Worm (Caenorhabditis elegans) whole organism, young adult: ENCODE results near the gene lido-18.
A peak's percentile ranks its signal among the peaks of the same experiment; 100 is the strongest.

Experiments
- B0261.1 ChIP-seq: sonication (generic microtip); optimal IDR thresholded peaks from 2 replicates; lab custom pipeline; 2016; ENCODE audit warnings: mild to moderate bottlenecking, missing genetic modification characterization, moderate library complexity, missing compliant biosample characterization
- B0336.3 ChIP-seq: fragments of 200-800 bp; sonication (Bioruptor generic); IDR thresholded peaks from 2 replicates; pipeline ENCODE4 v1.3.6; 2022; ENCODE audit warnings: missing genetic modification characterization, missing compliant biosample characterization
- D2030.7 ChIP-seq: fragments of 200-800 bp; sonication (Bioruptor generic); IDR thresholded peaks from 2 replicates; pipeline ENCODE4 v1.3.6; 2022; ENCODE audit warnings: missing genetic modification reagents, missing genetic modification characterization, missing compliant biosample characterization
- F22D6.2 ChIP-seq: sonication (generic microtip); optimal IDR thresholded peaks from 2 replicates; lab custom pipeline; 2016; ENCODE audit warnings: mild to moderate bottlenecking, missing genetic modification characterization, missing compliant biosample characterization
- F39B2.1 ChIP-seq: fragments of 200-800 bp; sonication (Bioruptor generic); IDR thresholded peaks from 2 replicates; pipeline ENCODE4 v1.3.6; 2022; ENCODE audit warnings: missing genetic modification reagents, missing genetic modification characterization, missing compliant biosample characterization
- F55B11.4 ChIP-seq: sonication (generic microtip); optimal IDR thresholded peaks from 2 replicates; lab custom pipeline; 2016; ENCODE audit warnings: missing compliant biosample characterization, missing genetic modification characterization, borderline replicate concordance; ENCODE audit not compliant: insufficient read depth
- F57C9.4 ChIP-seq: sonication (generic microtip); optimal IDR thresholded peaks from 2 replicates; lab custom pipeline; 2017; ENCODE audit warnings: mild to moderate bottlenecking, missing genetic modification characterization, missing compliant biosample characterization
- K12H6.12 ChIP-seq: fragments of 200-800 bp; sonication (Bioruptor generic); optimal IDR thresholded peaks from 2 replicates; lab custom pipeline; 2018; ENCODE audit warnings: mild to moderate bottlenecking, missing genetic modification characterization, missing compliant biosample characterization
- Y53G8AR.9 ChIP-seq: fragments of 200-800 bp; sonication (Bioruptor generic); conservative IDR thresholded peaks from 2 replicates; pipeline ENCODE4 v1.3.6; 2022; ENCODE audit warnings: missing genetic modification reagents, missing genetic modification characterization, missing compliant biosample characterization
- Y95B8A.8 ChIP-seq: fragments of 200-800 bp; sonication (Bioruptor generic); IDR thresholded peaks from 2 replicates; pipeline ENCODE4 v1.3.6; 2022; ENCODE audit warnings: missing genetic modification reagents, missing genetic modification characterization, missing compliant biosample characterization
- ZK185.1 ChIP-seq: sonication (generic microtip); optimal IDR thresholded peaks from 2 replicates; lab custom pipeline; 2016; ENCODE audit warnings: mild to moderate bottlenecking, missing genetic modification characterization, missing compliant biosample characterization; ENCODE audit not compliant: poor library complexity, severe bottlenecking
- ama-1 ChIP-seq, 3 experiments: fragments of 150-350 bp in 1 of 3; sonication (generic microtip) in 2 of 3; optimal IDR thresholded peaks; 2 replicates each; lab custom pipeline; 2014 to 2018; ENCODE audit warnings: missing biosample characterization in 2 of 3, missing genetic modification characterization in 2 of 3, missing genetic modification reagents in 2 of 3
- aptf-3 ChIP-seq: fragments of 200-800 bp; sonication (Bioruptor generic); IDR thresholded peaks from 2 replicates; pipeline ENCODE4 v1.3.6; 2022; ENCODE audit warnings: missing genetic modification characterization, missing compliant biosample characterization
- cebp-1 ChIP-seq, 2 experiments: fragments of 200-800 bp in 1 of 2; sonication (Bioruptor generic) in 1 of 2; sonication (generic microtip) in 1 of 2; IDR thresholded peaks in 1 of 2; optimal IDR thresholded peaks in 1 of 2; 2 replicates each; pipeline versions ENCODE4 v1.3.6 to Lab custom; 2017 to 2022; ENCODE audit warnings: missing compliant biosample characterization in 2 of 2, missing genetic modification characterization in 2 of 2, mild to moderate bottlenecking in 1 of 2, missing genetic modification reagents in 1 of 2, moderate library complexity in 1 of 2
- ceh-40 ChIP-seq: fragments of 200-800 bp; sonication (Bioruptor generic); IDR thresholded peaks from 2 replicates; pipeline ENCODE4 v1.3.6; 2022; ENCODE audit warnings: missing genetic modification characterization, missing compliant biosample characterization
- ceh-58 ChIP-seq: fragments of 200-800 bp; sonication (Bioruptor generic); IDR thresholded peaks from 2 replicates; pipeline ENCODE4 v1.3.6; 2022; ENCODE audit warnings: missing genetic modification characterization, missing compliant biosample characterization
- ceh-79 ChIP-seq: sonication (generic microtip); optimal IDR thresholded peaks from 2 replicates; lab custom pipeline; 2017; ENCODE audit warnings: mild to moderate bottlenecking, missing genetic modification characterization, missing compliant biosample characterization
- ceh-91 ChIP-seq: fragments of 200-800 bp; sonication (Bioruptor generic); IDR thresholded peaks from 2 replicates; pipeline ENCODE4 v1.3.6; 2022; ENCODE audit warnings: missing genetic modification reagents, missing genetic modification characterization, missing compliant biosample characterization
- chd-7 ChIP-seq: sonication (generic microtip); optimal IDR thresholded peaks from 2 replicates; lab custom pipeline; 2016; ENCODE audit warnings: mild to moderate bottlenecking, missing genetic modification characterization, moderate library complexity, missing compliant biosample characterization
- dox-1 ChIP-seq: fragments of 200-800 bp; sonication (Bioruptor generic); IDR thresholded peaks from 2 replicates; pipeline ENCODE4 v1.3.6; 2022; ENCODE audit warnings: missing genetic modification reagents, missing genetic modification characterization, missing compliant biosample characterization
- egl-44 ChIP-seq: fragments of 200-800 bp; sonication (Bioruptor generic); IDR thresholded peaks from 2 replicates; pipeline ENCODE4 v1.3.6; 2022; ENCODE audit warnings: missing genetic modification reagents, missing genetic modification characterization, missing compliant biosample characterization
- hlh-12 ChIP-seq: sonication (generic microtip); optimal IDR thresholded peaks from 2 replicates; lab custom pipeline; 2016; ENCODE audit warnings: missing genetic modification characterization, missing compliant biosample characterization
- hsf-1 ChIP-seq: fragments of 200-800 bp; sonication (Bioruptor generic); IDR thresholded peaks from 2 replicates; pipeline ENCODE4 v1.3.6; 2022; ENCODE audit warnings: missing genetic modification reagents, missing genetic modification characterization, missing compliant biosample characterization
- lin-26 ChIP-seq: fragments of 200-800 bp; sonication (Bioruptor generic); IDR thresholded peaks from 2 replicates; pipeline ENCODE4 v1.3.6; 2022; ENCODE audit warnings: missing genetic modification reagents, missing genetic modification characterization, missing compliant biosample characterization
- lin-40 ChIP-seq: sonication (generic microtip); optimal IDR thresholded peaks from 2 replicates; lab custom pipeline; 2016; ENCODE audit warnings: missing genetic modification characterization, mild to moderate bottlenecking, missing compliant biosample characterization, missing genotype, missing genetic modification reagents
- lsl-1 ChIP-seq: fragments of 200-800 bp; sonication (Bioruptor generic); optimal IDR thresholded peaks from 2 replicates; lab custom pipeline; 2018; ENCODE audit warnings: mild to moderate bottlenecking, missing genetic modification characterization, moderate library complexity, missing compliant biosample characterization
- madf-3 ChIP-seq: fragments of 200-800 bp; sonication (Bioruptor generic); IDR thresholded peaks from 2 replicates; pipeline ENCODE4 v1.3.6; 2022; ENCODE audit warnings: missing genetic modification reagents, missing genetic modification characterization, missing compliant biosample characterization
- madf-6 ChIP-seq: fragments of 200-800 bp; sonication (Bioruptor generic); IDR thresholded peaks from 2 replicates; pipeline ENCODE4 v1.3.6; 2022; ENCODE audit warnings: missing genetic modification reagents, missing genetic modification characterization, missing compliant biosample characterization
- nfyb-1 ChIP-seq: fragments of 200-800 bp; sonication (Bioruptor generic); IDR thresholded peaks from 2 replicates; pipeline ENCODE4 v1.3.6; 2022; ENCODE audit warnings: missing genetic modification reagents, missing genetic modification characterization, missing compliant biosample characterization
- rcor-1 ChIP-seq: fragments of 200-800 bp; sonication (Bioruptor generic); IDR thresholded peaks from 2 replicates; pipeline ENCODE4 v1.3.6; 2022; ENCODE audit warnings: missing genetic modification reagents, missing genetic modification characterization, missing compliant biosample characterization
- rpc-1 ChIP-seq, 2 experiments: fragments of 150-350 bp in 1 of 2; sonication (generic microtip) in 1 of 2; optimal IDR thresholded peaks; 2 replicates each; lab custom pipeline; 2014 to 2018; ENCODE audit warnings: missing biosample characterization in 1 of 2, missing genetic modification characterization in 1 of 2, missing genetic modification reagents in 1 of 2, missing genotype in 1 of 2
- snpc-3.4 ChIP-seq: sonication (generic microtip); optimal IDR thresholded peaks from 2 replicates; lab custom pipeline; 2017; ENCODE audit warnings: missing genetic modification characterization, mild to moderate bottlenecking, missing compliant biosample characterization, antibody characterized with exemption, moderate library complexity, missing genotype, missing genetic modification reagents
- snpc-4 ChIP-seq, 5 experiments: fragments of 150-350 bp in 1 of 5; sonication (generic microtip) in 4 of 5; optimal IDR thresholded peaks; 2 replicates each; lab custom pipeline; 2014 to 2018; ENCODE audit warnings: missing genetic modification characterization in 5 of 5, missing biosample characterization in 3 of 5, antibody characterized with exemption in 2 of 5, mild to moderate bottlenecking in 2 of 5, missing compliant biosample characterization in 2 of 5, missing genotype in 2 of 5, moderate library complexity in 2 of 5, missing genetic modification reagents in 1 of 5
- ztf-22 ChIP-seq: fragments of 200-800 bp; sonication (Bioruptor generic); optimal IDR thresholded peaks from 2 replicates; lab custom pipeline; 2018; ENCODE audit warnings: mild to moderate bottlenecking, missing genetic modification characterization, moderate library complexity, missing compliant biosample characterization
- ztf-25 ChIP-seq: fragments of 200-800 bp; sonication (Bioruptor generic); IDR thresholded peaks from 2 replicates; pipeline ENCODE4 v1.3.6; 2022; ENCODE audit warnings: missing genetic modification reagents, missing genetic modification characterization, missing compliant biosample characterization
- ztf-26 ChIP-seq: sonication (generic microtip); optimal IDR thresholded peaks from 2 replicates; lab custom pipeline; 2017; ENCODE audit warnings: missing genetic modification characterization, missing compliant biosample characterization

lido-18 gene

ce11 chrIII:7642015-7642414, 20.1 kb upstream of the lido-18 start (continued):
- TF ChIP-seq Y53G8AR.9 (GFP tag; lab: Robert Waterston, UW) (peak; percentile 69; the same call in 1 of the 2 replicates), ceh-91 (no peak), ztf-26 (tag; lab: Kevin White, UChicago) (no peak), egl-44 (GFP tag; lab: Robert Waterston, UW) (0 out of 2 replicates have a peak, but pooled peaks have one; percentile 19), ceh-79 (tag; lab: Kevin White, UChicago) (no peak), Y95B8A.8 (GFP tag; lab: Robert Waterston, UW) (0 out of 2 replicates have a peak, but pooled peaks have one; percentile 61), hsf-1 (no peak), rcor-1 (GFP tag; lab: Robert Waterston, UW) (peak; percentile 49), lin-40 (tag; lab: Kevin White, UChicago) (peak; percentile 42), ceh-58 (GFP tag; lab: Robert Waterston, UW) (0 out of 2 replicates have a peak, but pooled peaks have one; percentile 60), madf-6 (GFP tag; lab: Robert Waterston, UW) (peak; percentile 58), ztf-22 (GFP tag; lab: Kevin White, UChicago) (no peak), B0261.1 (tag; lab: Kevin White, UChicago) (peak; percentile 72), F22D6.2 (tag; lab: Kevin White, UChicago) (no peak), cebp-1 (GFP tag; IDR thresholded peaks at IDR 0.05; lab: Robert Waterston, UW) (no peak), cebp-1 (tag; optimal IDR thresholded peaks at IDR 0.05; lab: Kevin White, UChicago) (peak; percentile 54), ztf-25 (0 out of 2 replicates have a peak, but pooled peaks have one; percentile 34), lsl-1 (GFP tag; lab: Kevin White, UChicago) (peak; percentile 29), dox-1 (GFP tag; lab: Robert Waterston, UW) (peak; percentile 29; the same call in 1 of the 2 replicates), F39B2.1 (GFP tag; lab: Robert Waterston, UW) (no peak), F57C9.4 (tag; lab: Kevin White, UChicago) (no peak), ceh-40 (GFP tag; lab: Robert Waterston, UW) (0 out of 2 replicates have a peak, but pooled peaks have one; percentile 44), ZK185.1 (tag; lab: Kevin White, UChicago) (peak; percentile 61), ama-1 (optimal IDR thresholded peaks at IDR 0.05; lab: Kevin White, UChicago) (no peak), ama-1 (GFP tag; optimal IDR thresholded peaks at IDR 0.05; lab: Kevin White, UChicago) (peak in 1 of 2 experiments; percentile 37), lin-26 (GFP tag; lab: Robert Waterston, UW) (peak; percentile 77; the same call in 1 of the 2 replicates), madf-3 (GFP tag; lab: Robert Waterston, UW) (0 out of 2 replicates have a peak, but pooled peaks have one; percentile 14), aptf-3 (peak; percentile 71; the same call in 1 of the 2 replicates), rpc-1 (optimal IDR thresholded peaks at IDR 0.05; lab: Kevin White, UChicago) (peak; percentile 71), rpc-1 (tag; optimal IDR thresholded peaks at IDR 0.05; lab: Kevin White, UChicago) (peak; percentile 88), snpc-3.4 (peak; percentile 62), chd-7 (peak; percentile 3), D2030.7 (GFP tag; lab: Robert Waterston, UW) (0 out of 2 replicates have a peak, but pooled peaks have one; percentile 20), nfyb-1 (GFP tag; lab: Robert Waterston, UW) (peak; percentile 63; the same call in 1 of the 2 replicates), hlh-12 (peak; percentile 61), F55B11.4 (tag; lab: Kevin White, UChicago) (no peak)
- TF ChIP-seq, all 124 proteins: peak for 51

- TF ChIP-seq ceh-91 (no peak), B0336.3 (GFP tag; lab: Robert Waterston, UW) (no peak), K12H6.12 (tag; lab: Kevin White, UChicago) (no peak), dox-1 (GFP tag; lab: Robert Waterston, UW) (no peak), D2030.7 (GFP tag; lab: Robert Waterston, UW) (no peak), snpc-4 (GFP tag; optimal IDR thresholded peaks at IDR 0.05; lab: Kevin White, UChicago) (no peak), snpc-4 (tag; optimal IDR thresholded peaks at IDR 0.05; lab: Kevin White, UChicago) (no peak), F22D6.2 (tag; lab: Kevin White, UChicago) (no peak)
Observed at ce11 chrIII:7643084-7643483, 19.0 kb upstream of the lido-18 start, which contains the start of gene upp-1. Gene upp-1 (minus strand): TSS chrIII:7643101.
